Worm (Caenorhabditis elegans): ENCODE measurements around the gene T28D9.11.

T28D9.11 gene

ce11 chrII:6443710-6444109 lies 48.1 kb downstream of the T28D9.11 start, which contains the start of gene K06A1.2:
Gene K06A1.2, plus strand, starts transcription at chrII:6444010.
- TF ChIP-seq odd-2 (tag; optimal IDR thresholded peaks at IDR 0.05) (no peak), pag-3 (tag; optimal IDR thresholded peaks at IDR 0.05; ENCODE audit: borderline replicate concordance) (no peak), nhr-232 (tag; optimal IDR thresholded peaks at IDR 0.05) (no peak), ceh-30 (tag; optimal IDR thresholded peaks at IDR 0.05) (no peak), ceh-31 (tag; optimal IDR thresholded peaks at IDR 0.05) (no peak), unc-86 (tag; optimal IDR thresholded peaks at IDR 0.05) (no peak), unc-3 (GFP tag; conservative IDR thresholded peaks at IDR 0.05) (no peak), unc-3 (tag; optimal IDR thresholded peaks at IDR 0.05) (no peak), ahr-1 (tag; optimal IDR thresholded peaks at IDR 0.05) (no peak), ceh-2 (tag; optimal IDR thresholded peaks at IDR 0.05) (no peak), Y22D7AL.16 (tag; optimal IDR thresholded peaks at IDR 0.05) (no peak), npax-4 (tag; optimal IDR thresholded peaks at IDR 0.05) (no peak)

Measured in whole organism, late embryonic.